Fruit fly (Drosophila melanogaster) whole organism, embryonic: ENCODE measurements around the gene nonC.

Experiments
- B-H1 ChIP-seq: fragments of 200-800 bp; sonication (Bioruptor generic); IDR thresholded peaks from 3 replicates; pipeline ENCODE4 v1.3.6; 2022; ENCODE audit warnings: missing biosample characterization, missing genetic modification characterization
- Bgb ChIP-seq: fragments of 200-800 bp; sonication (Bioruptor generic); IDR thresholded peaks from 2 replicates; pipeline ENCODE4 v1.3.6; 2022; ENCODE audit warnings: missing biosample characterization, missing genetic modification characterization; ENCODE audit not compliant: partially characterized antibody
- Bteb2 ChIP-seq: fragments of 200-800 bp; sonication (Bioruptor generic); optimal IDR thresholded peaks from 2 replicates; lab custom pipeline; 2016; ENCODE audit warnings: missing biosample characterization, missing genetic modification characterization
- CG10147 ChIP-seq: fragments of 200-800 bp; sonication (Bioruptor generic); optimal IDR thresholded peaks from 2 replicates; lab custom pipeline; 2019; ENCODE audit warnings: missing biosample characterization, mild to moderate bottlenecking, missing genetic modification characterization, moderate library complexity
- CG10654 ChIP-seq: fragments of 200-800 bp; sonication (Bioruptor generic); optimal IDR thresholded peaks from 2 replicates; lab custom pipeline; 2016; ENCODE audit warnings: missing biosample characterization, missing genetic modification characterization
- CG10979 ChIP-seq: fragments of 200-800 bp; sonication (Bioruptor generic); optimal IDR thresholded peaks from 2 replicates; lab custom pipeline; 2018; ENCODE audit warnings: missing biosample characterization, mild to moderate bottlenecking, missing genetic modification characterization, moderate library complexity
- CG11696 ChIP-seq: fragments of 200-800 bp; sonication (Bioruptor generic); IDR thresholded peaks from 2 replicates; pipeline ENCODE4 v1.3.6; 2022; ENCODE audit warnings: missing biosample characterization, missing genetic modification characterization
- CG11723 ChIP-seq: fragments of 200-800 bp; sonication (Bioruptor generic); optimal IDR thresholded peaks from 2 replicates; lab custom pipeline; 2017; ENCODE audit warnings: missing biosample characterization, mild to moderate bottlenecking, missing genetic modification characterization
- CG12391 ChIP-seq: fragments of 200-800 bp; sonication (Bioruptor generic); optimal IDR thresholded peaks from 3 replicates; lab custom pipeline; 2018; ENCODE audit warnings: missing biosample characterization, mild to moderate bottlenecking, missing genetic modification characterization, moderate library complexity
- CG12769 ChIP-seq: fragments of 200-800 bp; sonication (Bioruptor generic); optimal IDR thresholded peaks from 2 replicates; lab custom pipeline; 2019; ENCODE audit warnings: missing biosample characterization, mild to moderate bottlenecking, missing genetic modification characterization, moderate library complexity
- CG13894 ChIP-seq: fragments of 200-800 bp; sonication (Bioruptor generic); optimal IDR thresholded peaks from 3 replicates; lab custom pipeline; 2018; ENCODE audit warnings: missing biosample characterization, mild to moderate bottlenecking, missing genetic modification characterization, moderate library complexity
- CG14014 ChIP-seq: fragments of 200-800 bp; sonication (Bioruptor generic); IDR thresholded peaks from 2 replicates; pipeline ENCODE4 v1.3.6; 2022; ENCODE audit warnings: missing biosample characterization, missing genetic modification characterization
- CG14860 ChIP-seq: fragments of 200-800 bp; sonication (Bioruptor generic); IDR thresholded peaks from 3 replicates; pipeline ENCODE4 v1.3.6; 2022; ENCODE audit warnings: missing biosample characterization, missing genetic modification characterization; ENCODE audit not compliant: partially characterized antibody
- CG15073 ChIP-seq: fragments of 200-800 bp; sonication (Bioruptor generic); optimal IDR thresholded peaks from 2 replicates; lab custom pipeline; 2016; ENCODE audit warnings: missing biosample characterization, missing genetic modification characterization
- CG15696 ChIP-seq: fragments of 200-800 bp; sonication (Bioruptor generic); optimal IDR thresholded peaks from 2 replicates; lab custom pipeline; 2019; ENCODE audit warnings: missing biosample characterization, mild to moderate bottlenecking, missing genetic modification characterization, moderate library complexity
- CG17829 ChIP-seq: fragments of 200-800 bp; optimal IDR thresholded peaks from 2 replicates; lab custom pipeline; 2019; ENCODE audit warnings: missing biosample characterization, mild to moderate bottlenecking, missing genetic modification characterization, moderate library complexity
- CG1832 ChIP-seq: fragments of 200-800 bp; sonication (Bioruptor generic); optimal IDR thresholded peaks from 2 replicates; lab custom pipeline; 2017; ENCODE audit warnings: missing biosample characterization, mild to moderate bottlenecking, missing genetic modification characterization, inconsistent platforms
- CG2678 ChIP-seq: fragments of 200-800 bp; sonication (Bioruptor generic); optimal IDR thresholded peaks from 3 replicates; lab custom pipeline; 2019; ENCODE audit warnings: missing biosample characterization, mild to moderate bottlenecking, missing genetic modification characterization, moderate library complexity
- CG2875 ChIP-seq: fragments of 200-800 bp; sonication (Bioruptor generic); optimal IDR thresholded peaks from 2 replicates; lab custom pipeline; 2017; ENCODE audit warnings: missing biosample characterization, mild to moderate bottlenecking, missing genetic modification characterization, missing genetic modification reagents
- CG3281 ChIP-seq: fragments of 200-800 bp; sonication (Bioruptor generic); optimal IDR thresholded peaks from 3 replicates; lab custom pipeline; 2017; ENCODE audit warnings: missing biosample characterization, mild to moderate bottlenecking, missing genetic modification characterization
- CG33213 ChIP-seq: fragments of 200-800 bp; sonication (Bioruptor generic); optimal IDR thresholded peaks from 3 replicates; lab custom pipeline; 2016; ENCODE audit warnings: missing biosample characterization, missing genetic modification characterization
- CG33557 ChIP-seq: fragments of 200-800 bp; sonication (Bioruptor generic); optimal IDR thresholded peaks from 2 replicates; lab custom pipeline; 2019; ENCODE audit warnings: missing biosample characterization, mild to moderate bottlenecking, missing genetic modification characterization, moderate library complexity
- CG34422 ChIP-seq: fragments of 200-800 bp; sonication (Bioruptor generic); IDR thresholded peaks from 3 replicates; pipeline ENCODE4 v1.3.6; 2022; ENCODE audit warnings: missing biosample characterization, missing genetic modification characterization
- CG4360 ChIP-seq: fragments of 200-800 bp; sonication (Bioruptor generic); IDR thresholded peaks from 2 replicates; pipeline ENCODE4 v1.3.6; 2022; ENCODE audit warnings: missing biosample characterization, missing genetic modification characterization
- CG5180 ChIP-seq: fragments of 200-800 bp; sonication (Bioruptor generic); optimal IDR thresholded peaks from 3 replicates; lab custom pipeline; 2017; ENCODE audit warnings: missing biosample characterization, missing genetic modification characterization, mild to moderate bottlenecking, moderate library complexity, missing genetic modification reagents
- CG8944 ChIP-seq: fragments of 200-800 bp; sonication (Bioruptor generic); optimal IDR thresholded peaks from 3 replicates; lab custom pipeline; 2016; ENCODE audit warnings: missing biosample characterization, missing genetic modification characterization
- CG9817 ChIP-seq: fragments of 200-800 bp; sonication (Bioruptor generic); optimal IDR thresholded peaks from 2 replicates; lab custom pipeline; 2018; ENCODE audit warnings: missing biosample characterization, mild to moderate bottlenecking, missing genetic modification characterization, moderate library complexity
- Dp ChIP-seq: fragments of 200-800 bp; sonication (Bioruptor generic); optimal IDR thresholded peaks from 2 replicates; lab custom pipeline; 2018; ENCODE audit warnings: missing biosample characterization, mild to moderate bottlenecking, missing genetic modification characterization, moderate library complexity
- Hr51 ChIP-seq, 2 experiments: fragments of 200-800 bp; sonication (Bioruptor generic); optimal IDR thresholded peaks; 2 replicates in 1 of 2; 3 replicates in 1 of 2; lab custom pipeline; 2016 to 2018; ENCODE audit warnings: missing biosample characterization in 2 of 2, missing genetic modification characterization in 2 of 2, mild to moderate bottlenecking in 1 of 2, moderate library complexity in 1 of 2
- Lhr ChIP-seq: fragments of 200-800 bp; sonication (Bioruptor generic); optimal IDR thresholded peaks from 3 replicates; lab custom pipeline; 2017; ENCODE audit warnings: mild to moderate bottlenecking, missing biosample characterization, missing genetic modification reagents, missing genetic modification characterization
- Nf-YA ChIP-seq: fragments of 200-800 bp; sonication (Bioruptor generic); IDR thresholded peaks from 2 replicates; pipeline ENCODE4 v1.3.6; 2022; ENCODE audit warnings: missing biosample characterization, missing genetic modification characterization
- Ptx1 ChIP-seq: fragments of 200-800 bp; sonication (Bioruptor generic); IDR thresholded peaks from 2 replicates; pipeline ENCODE4 v1.3.6; 2022; ENCODE audit warnings: missing biosample characterization, missing genetic modification characterization
- Side ChIP-seq: fragments of 200-800 bp; sonication (Bioruptor generic); optimal IDR thresholded peaks from 2 replicates; lab custom pipeline; 2016; ENCODE audit warnings: missing biosample characterization, missing genetic modification characterization
- Sin3A ChIP-seq: fragments of >200 bp; optimal IDR thresholded peaks from 2 replicates; lab custom pipeline; 2018
- Taf1 ChIP-seq: fragments of 200-800 bp; sonication (Bioruptor generic); IDR thresholded peaks from 2 replicates; pipeline ENCODE4 v1.3.6; 2022; ENCODE audit warnings: missing biosample characterization, missing genetic modification characterization
- bab2 ChIP-seq: fragments of 200-800 bp; sonication (Bioruptor generic); optimal IDR thresholded peaks from 2 replicates; lab custom pipeline; 2016; ENCODE audit warnings: missing biosample characterization, missing genetic modification characterization
- bowl ChIP-seq: fragments of 200-800 bp; sonication (Bioruptor generic); IDR thresholded peaks from 2 replicates; pipeline ENCODE4 v1.3.6; 2022; ENCODE audit warnings: missing biosample characterization, missing genetic modification characterization
- caup ChIP-seq: fragments of 200-800 bp; sonication (Bioruptor generic); optimal IDR thresholded peaks from 3 replicates; lab custom pipeline; 2017; ENCODE audit warnings: missing biosample characterization, mild to moderate bottlenecking, missing genetic modification characterization, moderate library complexity; ENCODE audit not compliant: severe bottlenecking
- ci ChIP-seq: fragments of 200-800 bp; sonication (Bioruptor generic); IDR thresholded peaks from 3 replicates; pipeline ENCODE4 v1.3.6; 2022; ENCODE audit warnings: missing biosample characterization, missing genetic modification characterization
- dati ChIP-seq: fragments of 200-800 bp; sonication (Bioruptor generic); IDR thresholded peaks from 2 replicates; pipeline ENCODE4 v1.3.6; 2022; ENCODE audit warnings: missing biosample characterization, missing genetic modification characterization
- en ChIP-seq: fragments of 200-800 bp; sonication (Bioruptor generic); optimal IDR thresholded peaks from 2 replicates; lab custom pipeline; 2016; ENCODE audit warnings: missing biosample characterization, missing genetic modification characterization
- insv ChIP-seq, 2 experiments: fragments of 200-800 bp; sonication (Bioruptor generic); optimal IDR thresholded peaks; 3 replicates each; lab custom pipeline; 2016 to 2018; ENCODE audit warnings: missing biosample characterization in 2 of 2, missing genetic modification characterization in 2 of 2
- jigr1 ChIP-seq: fragments of 200-800 bp; sonication (Bioruptor generic); IDR thresholded peaks from 3 replicates; pipeline ENCODE4 v1.3.6; 2022; ENCODE audit warnings: missing biosample characterization, missing genetic modification characterization
- kay ChIP-seq: fragments of 200-800 bp; sonication (Bioruptor generic); optimal IDR thresholded peaks from 2 replicates; lab custom pipeline; 2016; ENCODE audit warnings: missing biosample characterization, missing genetic modification characterization
- lab ChIP-seq: fragments of 200-800 bp; sonication (Bioruptor generic); optimal IDR thresholded peaks from 3 replicates; lab custom pipeline; 2017; ENCODE audit warnings: missing biosample characterization, missing genetic modification characterization, mild to moderate bottlenecking, moderate library complexity, missing genetic modification reagents
- phol ChIP-seq: fragments of 200-800 bp; sonication (Bioruptor generic); optimal IDR thresholded peaks from 3 replicates; lab custom pipeline; 2018; ENCODE audit warnings: missing biosample characterization, mild to moderate bottlenecking, missing genetic modification characterization, moderate library complexity
- sna ChIP-seq: fragments of 200-800 bp; sonication (Bioruptor generic); IDR thresholded peaks from 2 replicates; pipeline ENCODE4 v1.3.6; 2022; ENCODE audit warnings: missing biosample characterization, missing genetic modification characterization; ENCODE audit not compliant: partially characterized antibody
- tio ChIP-seq: fragments of 200-800 bp; sonication (Bioruptor generic); optimal IDR thresholded peaks from 2 replicates; lab custom pipeline; 2017; ENCODE audit warnings: missing biosample characterization, missing genetic modification characterization, inconsistent platforms
- toy ChIP-seq: fragments of 200-800 bp; sonication (Bioruptor generic); IDR thresholded peaks from 2 replicates; pipeline ENCODE4 v1.3.6; 2022; ENCODE audit warnings: missing biosample characterization, missing genetic modification characterization
- vnd ChIP-seq: fragments of 200-800 bp; sonication (Bioruptor generic); IDR thresholded peaks from 3 replicates; pipeline ENCODE4 v1.3.6; 2022; ENCODE audit warnings: missing biosample characterization, missing genetic modification characterization; ENCODE audit not compliant: partially characterized antibody

Gene nonC

dm6 chrX:6874918-6875454, 50.7 kb downstream of the nonC start (continued):
- no peak for TF ChIP-seq Ptx1 (GFP tag; lab: Robert Waterston, UW)
- TF ChIP-seq CG2678 (tag; lab: Kevin White, UChicago), result peak; percentile 38
- TF ChIP-seq CG33213 (GFP tag; lab: Kevin White, UChicago), result no peak
- TF ChIP-seq CG11723 (GFP tag; lab: Kevin White, UChicago), result no peak
- no peak for TF ChIP-seq Taf1 (GFP tag; lab: Robert Waterston, UW)
- TF ChIP-seq Sin3A (lab: Kevin White, UChicago), result no peak
- no peak for TF ChIP-seq jigr1 (GFP tag; lab: Robert Waterston, UW)
- no peak for TF ChIP-seq CG10654 (GFP tag; lab: Kevin White, UChicago)
- TF ChIP-seq CG1832, result no peak
- no peak for TF ChIP-seq CG8944 (GFP tag; lab: Kevin White, UChicago)
- TF ChIP-seq CG15073 (GFP tag; lab: Kevin White, UChicago), result no peak
- no peak for TF ChIP-seq lab (GFP tag; lab: Kevin White, UChicago)
- no peak for TF ChIP-seq dati (GFP tag; lab: Robert Waterston, UW)
- TF ChIP-seq CG9817 (tag; lab: Kevin White, UChicago), result no peak
- no peak for TF ChIP-seq en (GFP tag; lab: Kevin White, UChicago)
- TF ChIP-seq CG12769, result peak; percentile 18
- TF ChIP-seq CG10979 (tag; lab: Kevin White, UChicago), result no peak
- TF ChIP-seq kay, result no peak
- TF ChIP-seq CG10147 (GFP tag; lab: Kevin White, UChicago), result no peak
- no peak for TF ChIP-seq CG11696 (GFP tag; lab: Robert Waterston, UW)
- no peak for TF ChIP-seq bowl (GFP tag; lab: Robert Waterston, UW)
- no peak for TF ChIP-seq caup (GFP tag; lab: Kevin White, UChicago)
- TF ChIP-seq tio (GFP tag; lab: Kevin White, UChicago), result no peak
- no peak for TF ChIP-seq CG5180 (GFP tag; lab: Kevin White, UChicago)
- TF ChIP-seq CG12391, result peak; percentile 28
- TF ChIP-seq CG2875 (GFP tag; lab: Kevin White, UChicago), result no peak
- no peak; the same call in 1 of the 2 replicates for TF ChIP-seq Bgb
- peak in 1 of 2 experiments; percentile 33 for TF ChIP-seq Hr51 (GFP tag; optimal IDR thresholded peaks at IDR 0.05; lab: Kevin White, UChicago)
- no peak for TF ChIP-seq toy (GFP tag; lab: Robert Waterston, UW)
- TF ChIP-seq Side (GFP tag; lab: Kevin White, UChicago), result no peak
- no peak for TF ChIP-seq Lhr
- no peak for TF ChIP-seq vnd
- TF ChIP-seq phol (tag; lab: Kevin White, UChicago), result no peak
- peak; percentile 49; the same call in 1 of the 2 replicates for TF ChIP-seq CG4360 (GFP tag; lab: Robert Waterston, UW)
- TF ChIP-seq Bteb2 (GFP tag; lab: Kevin White, UChicago), result no peak
- no peak for TF ChIP-seq Nf-YA
- TF ChIP-seq CG15696 (tag; lab: Kevin White, UChicago), result no peak
- no peak for TF ChIP-seq CG14014 (GFP tag; lab: Robert Waterston, UW)
- TF ChIP-seq B-H1 (GFP tag; lab: Robert Waterston, UW), result no peak
- TF ChIP-seq CG34422 (GFP tag; lab: Robert Waterston, UW), result no peak
- TF ChIP-seq sna (GFP tag; lab: Robert Waterston, UW), result no peak
- TF ChIP-seq CG3281 (GFP tag; lab: Kevin White, UChicago), result no peak
- no peak for TF ChIP-seq CG33557 (GFP tag; lab: Kevin White, UChicago)
- no peak for TF ChIP-seq bab2
- no peak for TF ChIP-seq ci (GFP tag; lab: Robert Waterston, UW)
- no peak for TF ChIP-seq Dp
- TF ChIP-seq CG17829 (tag; lab: Kevin White, UChicago), result peak; percentile 15
- peak; percentile 45 for TF ChIP-seq CG13894 (tag; lab: Kevin White, UChicago)
- no peak for TF ChIP-seq CG14860 (GFP tag; lab: Robert Waterston, UW)
- no peak for TF ChIP-seq insv (GFP tag; optimal IDR thresholded peaks at IDR 0.05; lab: Kevin White, UChicago)
